Worm (Caenorhabditis elegans): ENCODE results near the gene uig-1.

DNA sequence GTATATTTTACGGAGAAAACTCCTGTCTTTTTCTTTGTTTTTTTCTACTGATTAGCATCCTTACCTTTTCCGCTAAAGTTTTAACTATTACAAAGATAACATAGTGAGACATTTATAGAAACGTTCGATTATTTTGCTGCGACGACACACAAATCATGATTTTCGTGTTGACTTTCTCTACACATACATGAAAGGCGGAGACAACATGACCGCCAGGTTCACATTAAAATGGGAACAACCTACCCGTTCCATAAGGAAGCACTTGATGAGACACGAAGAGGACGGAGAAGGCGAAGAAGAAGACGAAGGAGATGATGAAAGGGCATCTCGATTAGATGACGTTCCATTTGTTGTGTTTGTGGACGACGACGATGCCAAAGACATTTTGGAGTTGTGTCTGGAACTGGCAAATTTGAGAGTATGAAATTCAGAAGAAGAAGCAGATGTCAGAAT, 36.8 kb downstream of the uig-1 start, which contains the start of gene C34D1.4:
- TF ChIP-seq tbx-37 (GFP tag; conservative IDR thresholded peaks at IDR 0.05), result no peak
- TF ChIP-seq tbx-11 (GFP tag; IDR thresholded peaks at IDR 0.05), result no peak
- TF ChIP-seq ama-1 (optimal IDR thresholded peaks at IDR 0.05), result no peak
- TF ChIP-seq B0310.2 (tag; optimal IDR thresholded peaks at IDR 0.05), result no peak
- no peak for TF ChIP-seq aly-1 (tag; optimal IDR thresholded peaks at IDR 0.05)
- TF ChIP-seq tra-4 (tag; optimal IDR thresholded peaks at IDR 0.05), result no peak
- no peak for TF ChIP-seq F13C5.2 (tag; optimal IDR thresholded peaks at IDR 0.05)
- no peak for TF ChIP-seq ceh-13 (GFP tag; optimal IDR thresholded peaks at IDR 0.05)
- TF ChIP-seq flt-1 (GFP tag; IDR thresholded peaks at IDR 0.05), result no peak
- no peak for TF ChIP-seq scrt-1 (GFP tag; IDR thresholded peaks at IDR 0.05)
- TF ChIP-seq hmg-4 (GFP tag; optimal IDR thresholded peaks at IDR 0.05), result no peak
- no peak for TF ChIP-seq hmbx-1 (tag; optimal IDR thresholded peaks at IDR 0.05)
- TF ChIP-seq ets-7 (tag; optimal IDR thresholded peaks at IDR 0.05), result no peak

Data from whole organism, early embryonic.